Worm (Caenorhabditis elegans) whole organism, L4/young adult: ENCODE data around the gene pfk-1.1.

Experiments used
- W03F9.2 ChIP-seq: fragments of 150-350 bp; optimal IDR thresholded peaks from 2 replicates; lab custom pipeline; 2014; ENCODE audit warnings: missing biosample characterization, missing genetic modification characterization
- dao-5 ChIP-seq: sonication (generic microtip); optimal IDR thresholded peaks from 2 replicates; lab custom pipeline; 2016; ENCODE audit warnings: missing genotype, missing genetic modification characterization, moderate library complexity, missing compliant biosample characterization
- him-1 ChIP-seq: sonication (generic microtip); optimal IDR thresholded peaks from 2 replicates; lab custom pipeline; 2016; ENCODE audit warnings: missing genotype, missing genetic modification reagents, missing genetic modification characterization, missing compliant biosample characterization

pfk-1.1 gene

DNA sequence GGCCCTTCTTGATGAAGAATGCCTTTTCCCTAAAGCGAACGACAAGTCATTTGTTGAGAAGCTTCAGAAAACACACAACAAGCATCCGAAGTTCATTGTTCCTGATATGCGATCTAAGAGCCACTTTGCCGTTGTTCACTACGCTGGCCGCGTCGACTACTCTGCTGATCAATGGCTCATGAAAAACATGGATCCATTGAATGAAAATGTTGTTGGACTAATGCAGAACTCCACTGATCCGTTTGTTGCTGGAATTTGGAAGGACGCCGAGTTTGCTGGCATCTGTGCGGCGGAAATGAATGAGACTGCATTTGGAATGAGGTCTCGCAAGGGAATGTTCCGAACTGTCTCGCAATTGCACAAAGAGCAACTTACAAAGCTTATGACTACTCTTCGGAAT is 28.0 kb upstream of the pfk-1.1 start:
- TF ChIP-seq dao-5 (tag; lab: Kevin White, UChicago) (no peak), him-1 (tag; lab: Kevin White, UChicago) (no peak), W03F9.2 (tag; lab: Kevin White, UChicago) (no peak)

DNA sequence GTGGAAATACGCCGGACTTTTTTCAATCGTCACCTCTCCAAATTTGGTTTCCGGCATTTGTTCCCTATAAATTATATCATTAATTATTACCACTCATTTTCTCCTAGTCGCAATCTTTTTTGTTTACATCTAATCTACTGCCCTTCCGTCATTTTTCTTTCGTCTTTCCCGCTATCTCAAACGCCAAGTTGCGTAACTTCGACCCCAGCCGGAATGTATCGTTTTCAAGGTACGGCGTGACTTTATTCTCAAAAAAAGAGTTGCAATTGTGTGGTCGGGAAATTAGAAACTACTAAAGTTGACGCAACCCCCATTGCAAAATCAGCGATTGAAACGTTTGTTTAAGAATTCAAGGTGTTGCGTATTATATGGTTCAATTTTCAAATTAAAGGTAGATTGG is 21.2 kb upstream of the pfk-1.1 start:
- TF ChIP-seq W03F9.2 (tag; lab: Kevin White, UChicago) (no peak), dao-5 (tag; lab: Kevin White, UChicago) (no peak)

DNA sequence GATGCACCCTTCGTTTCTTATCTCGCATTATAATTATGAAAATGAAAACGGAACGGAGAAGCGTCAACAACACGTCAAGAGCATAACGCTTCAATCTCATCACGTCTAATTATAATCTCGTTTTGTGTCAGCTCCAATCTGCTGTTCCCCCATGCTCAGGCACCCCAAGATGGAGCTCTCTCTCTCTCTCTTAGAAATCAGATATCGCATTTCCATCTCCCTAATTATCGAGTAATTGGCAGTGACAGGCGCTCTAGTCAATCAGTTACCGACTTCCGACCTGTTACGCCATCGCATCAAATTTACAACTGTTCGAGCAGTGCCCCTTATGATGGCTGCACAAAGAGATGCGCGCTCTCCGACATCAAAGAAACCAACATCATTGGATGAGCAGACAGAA is 20.2 kb upstream of the pfk-1.1 start:
- no peak for TF ChIP-seq W03F9.2 (tag; lab: Kevin White, UChicago)
- TF ChIP-seq him-1 (tag; lab: Kevin White, UChicago) = no peak
- no peak for TF ChIP-seq dao-5 (tag; lab: Kevin White, UChicago)

DNA sequence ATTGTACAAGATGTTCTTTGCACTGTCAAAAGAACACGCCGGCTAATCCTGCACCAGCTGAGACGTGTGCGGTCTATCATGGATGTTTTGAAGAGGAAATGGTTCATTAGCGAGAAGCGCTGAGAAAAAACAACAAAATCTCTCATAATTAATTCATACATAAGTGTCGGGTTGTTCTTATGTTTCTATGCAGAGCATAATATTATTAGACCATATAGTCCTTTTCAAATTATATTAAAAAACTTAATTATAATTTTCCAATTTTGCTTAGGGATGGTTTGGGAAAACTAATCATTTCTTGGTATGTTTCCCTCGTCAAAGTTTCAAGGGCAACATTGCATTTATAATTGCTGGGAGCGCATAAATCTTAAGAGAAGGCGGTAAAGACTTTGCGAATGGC is 18.9 kb upstream of the pfk-1.1 start:
- TF ChIP-seq W03F9.2 (tag; lab: Kevin White, UChicago) = no peak
- no peak for TF ChIP-seq dao-5 (tag; lab: Kevin White, UChicago)
- TF ChIP-seq him-1 (tag; lab: Kevin White, UChicago) = no peak

DNA sequence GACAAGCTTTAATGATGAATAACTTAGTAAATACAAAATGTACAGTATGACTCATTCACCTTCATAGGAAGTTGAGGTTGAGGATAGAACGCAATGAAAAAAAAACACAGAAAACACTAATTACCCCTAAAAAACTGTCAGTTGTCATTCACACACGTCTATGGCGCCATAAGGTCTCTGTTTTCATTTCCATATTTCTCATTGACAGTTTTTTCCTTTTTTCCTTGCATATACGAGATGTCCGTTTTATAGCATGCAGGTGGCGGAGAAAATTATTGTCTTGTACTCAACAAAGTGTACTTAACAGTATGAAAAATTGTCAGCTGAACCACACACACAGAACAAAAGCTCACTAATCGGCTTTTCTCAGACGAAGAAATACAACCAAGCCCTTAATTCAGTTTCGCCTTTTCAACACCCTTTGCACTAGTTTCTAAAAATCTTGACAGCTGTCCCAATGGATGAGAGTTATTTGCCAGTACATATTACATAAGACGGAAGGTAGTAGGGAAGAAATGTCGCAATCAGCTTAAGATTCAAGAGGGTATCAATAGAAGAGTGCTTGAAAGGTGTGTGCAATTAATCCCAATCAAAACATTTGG is 18.0 kb upstream of the pfk-1.1 start:
- TF ChIP-seq W03F9.2 (tag; lab: Kevin White, UChicago) (no peak), dao-5 (tag; lab: Kevin White, UChicago) (no peak), him-1 (tag; lab: Kevin White, UChicago) (no peak)

DNA sequence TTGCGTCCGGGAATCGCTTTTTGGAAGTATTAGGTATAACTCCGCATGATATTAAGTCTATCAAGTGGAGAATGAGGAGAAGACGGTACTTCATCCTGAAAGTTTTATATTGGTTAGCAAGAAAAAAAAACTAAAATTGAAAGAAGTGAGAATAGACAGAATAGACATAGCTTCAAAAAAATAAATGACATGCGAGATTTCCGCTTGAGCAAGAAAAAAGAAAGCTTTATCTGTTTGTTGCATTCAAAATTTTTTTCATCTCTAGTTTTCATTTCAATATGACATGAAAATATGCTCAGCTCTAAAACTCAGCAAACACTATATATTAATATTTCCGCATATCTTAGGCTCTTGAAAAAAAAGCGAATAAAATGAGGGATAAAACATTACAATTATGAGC is 16.8 kb upstream of the pfk-1.1 start, which contains the start of gene hst-3.2:
Gene hst-3.2 (minus strand): TSS at position 101 of the 400 bp plus-strand sequence.
- TF ChIP-seq dao-5 (tag; lab: Kevin White, UChicago) (no peak), him-1 (tag; lab: Kevin White, UChicago) (no peak), W03F9.2 (tag; lab: Kevin White, UChicago) (no peak)

DNA sequence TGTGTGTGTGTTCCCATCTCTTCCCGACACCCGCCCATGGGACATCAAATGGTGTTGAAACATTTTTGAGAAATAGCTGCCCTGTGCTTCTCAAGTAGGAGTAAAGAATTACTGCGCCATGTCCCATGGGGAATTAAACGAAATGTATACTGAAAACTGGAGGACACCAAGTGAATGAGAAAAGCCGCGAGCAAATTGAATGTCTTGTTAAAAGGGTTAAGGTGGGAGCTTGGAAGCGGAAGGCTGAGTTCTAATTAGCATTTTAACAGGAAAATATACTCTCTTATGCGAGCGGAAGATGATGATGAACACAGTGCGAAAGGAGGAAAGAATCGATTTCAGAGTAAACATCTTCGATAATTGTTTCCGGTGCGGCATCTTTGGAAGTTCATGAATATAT is 16.2 kb upstream of the pfk-1.1 start:
- TF ChIP-seq dao-5 (tag; lab: Kevin White, UChicago) (no peak), him-1 (tag; lab: Kevin White, UChicago) (no peak), W03F9.2 (tag; lab: Kevin White, UChicago) (no peak)

DNA sequence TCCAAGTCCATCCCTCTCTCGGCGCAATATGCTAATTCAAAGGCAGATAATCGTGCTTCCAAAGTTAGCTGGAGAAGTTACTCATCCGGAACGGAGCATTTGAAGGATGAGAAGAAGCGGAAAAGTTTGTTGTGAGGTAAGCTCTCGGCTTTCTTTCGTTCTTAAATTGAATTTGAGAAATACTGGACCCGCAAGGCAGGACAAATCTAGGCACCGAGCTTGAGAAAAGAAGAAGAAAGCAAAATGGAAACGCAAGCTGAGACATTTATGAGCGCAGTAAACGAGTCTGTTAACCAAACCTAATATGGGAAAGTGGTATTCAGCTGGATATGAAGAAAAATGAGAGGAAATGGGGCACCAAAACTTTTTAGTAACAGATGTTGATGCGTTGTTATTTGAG is 14.7 kb upstream of the pfk-1.1 start:
- TF ChIP-seq him-1 (tag; lab: Kevin White, UChicago) = no peak

DNA sequence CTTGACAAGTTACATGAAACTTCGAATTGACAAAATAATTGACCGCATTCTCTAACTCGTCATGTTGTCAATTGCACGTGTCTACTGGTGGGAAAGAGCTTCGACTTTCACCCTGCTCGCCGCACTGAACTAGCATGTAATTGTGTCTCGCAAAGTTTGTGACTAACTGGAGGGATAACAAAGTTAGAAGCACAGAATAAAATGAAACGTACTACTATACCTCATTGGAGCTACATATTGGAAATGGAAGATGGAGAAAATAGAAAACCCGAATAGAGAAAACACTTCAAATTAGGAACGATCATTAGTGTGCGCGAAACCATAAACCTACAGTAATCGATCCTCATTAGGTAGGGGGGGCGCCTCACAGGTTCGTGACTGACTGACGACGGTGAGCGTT is 13.1 kb upstream of the pfk-1.1 start:
- TF ChIP-seq him-1 (tag; lab: Kevin White, UChicago) = no peak
- no peak for TF ChIP-seq W03F9.2 (tag; lab: Kevin White, UChicago)
- no peak for TF ChIP-seq dao-5 (tag; lab: Kevin White, UChicago)

DNA sequence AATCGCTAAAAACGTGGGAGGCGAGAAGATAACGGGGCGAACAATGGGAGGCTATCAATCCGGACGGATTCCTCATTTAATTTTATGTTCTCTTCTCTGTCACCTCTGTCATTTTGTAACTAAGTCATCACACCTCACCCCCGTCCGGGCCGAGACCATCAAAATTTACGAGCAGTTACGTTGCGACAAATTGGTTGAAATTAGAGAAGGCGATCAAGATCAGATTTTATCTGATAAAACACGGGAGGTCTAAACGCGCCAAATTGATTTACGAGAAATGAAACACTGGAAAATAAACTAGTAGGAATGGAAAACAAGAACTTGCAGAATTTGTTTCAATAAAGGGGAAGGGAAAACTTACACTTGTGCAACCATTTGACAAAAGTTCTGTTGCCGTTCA is 12.6 kb upstream of the pfk-1.1 start:
- TF ChIP-seq W03F9.2 (tag; lab: Kevin White, UChicago) (no peak), him-1 (tag; lab: Kevin White, UChicago) (no peak), dao-5 (tag; lab: Kevin White, UChicago) (no peak)

DNA sequence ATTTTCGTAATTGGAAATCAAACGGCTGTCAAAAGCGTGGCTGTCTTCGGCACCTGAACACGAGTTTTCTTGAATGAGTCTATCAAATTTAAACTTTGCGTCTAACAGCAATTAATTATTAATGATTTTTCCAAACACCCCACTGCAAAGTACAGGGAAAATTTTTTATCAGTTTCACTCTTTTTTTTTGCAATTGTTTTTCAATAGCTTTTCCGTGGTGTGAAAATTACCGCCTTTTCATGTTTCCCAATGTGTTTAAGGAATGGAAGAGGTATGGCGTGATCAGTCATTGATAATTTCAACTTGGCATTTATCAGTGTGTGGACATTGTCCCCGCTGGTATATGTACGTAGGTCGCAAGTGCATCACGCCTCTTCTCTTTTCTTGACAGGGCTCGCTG is 8.8 kb upstream of the pfk-1.1 start:
- no peak for TF ChIP-seq dao-5 (tag; lab: Kevin White, UChicago)
- TF ChIP-seq him-1 (tag; lab: Kevin White, UChicago) = no peak
- no peak for TF ChIP-seq W03F9.2 (tag; lab: Kevin White, UChicago)

DNA sequence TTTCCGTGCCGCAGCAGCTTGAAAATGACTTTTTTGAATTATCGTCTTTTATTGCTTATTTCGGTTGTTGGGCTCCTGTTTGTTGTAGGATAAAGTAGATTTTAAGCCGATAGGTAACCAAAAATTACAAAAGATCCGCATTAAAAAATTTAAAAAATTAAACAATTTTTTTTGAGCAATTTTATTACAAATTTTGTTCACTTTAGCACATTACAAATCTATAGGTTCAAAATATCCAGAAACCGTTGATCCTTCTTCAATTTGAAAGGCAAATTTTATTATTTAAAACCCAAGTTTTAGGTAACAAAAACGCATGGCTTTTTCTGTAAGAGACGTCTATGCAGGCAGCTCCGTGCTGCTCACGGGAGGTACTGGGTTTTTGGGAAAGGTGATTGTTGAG is 7.6 kb upstream of the pfk-1.1 start, which contains the start of gene fard-1:
Gene fard-1 (plus strand): TSS at position 301 of the 400 bp plus-strand sequence.
- no peak for TF ChIP-seq dao-5 (tag; lab: Kevin White, UChicago)
- TF ChIP-seq W03F9.2 (tag; lab: Kevin White, UChicago) = no peak
- no peak for TF ChIP-seq him-1 (tag; lab: Kevin White, UChicago)

DNA sequence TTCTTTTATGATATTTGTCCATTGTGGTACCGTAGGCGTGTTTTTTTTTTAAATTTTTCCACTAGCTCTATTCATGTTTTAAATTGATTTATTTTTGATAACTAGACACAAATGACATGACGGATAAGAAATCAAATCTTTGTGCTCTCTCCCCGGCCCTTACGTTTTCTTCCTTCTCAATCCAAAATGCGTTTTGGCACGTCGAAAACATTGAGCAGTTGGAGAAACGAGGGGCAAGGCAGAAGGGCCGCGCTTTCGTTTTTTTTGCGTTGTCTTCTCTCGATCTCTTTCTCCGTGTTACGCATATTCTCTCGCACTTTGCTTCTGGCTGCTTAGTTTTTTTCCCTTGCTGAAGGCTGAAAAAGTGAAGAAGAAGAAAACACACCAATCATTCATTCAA is 1.6 kb upstream of the pfk-1.1 start:
- no peak for TF ChIP-seq dao-5 (tag; lab: Kevin White, UChicago)
- no peak for TF ChIP-seq W03F9.2 (tag; lab: Kevin White, UChicago)
- no peak for TF ChIP-seq him-1 (tag; lab: Kevin White, UChicago)

DNA sequence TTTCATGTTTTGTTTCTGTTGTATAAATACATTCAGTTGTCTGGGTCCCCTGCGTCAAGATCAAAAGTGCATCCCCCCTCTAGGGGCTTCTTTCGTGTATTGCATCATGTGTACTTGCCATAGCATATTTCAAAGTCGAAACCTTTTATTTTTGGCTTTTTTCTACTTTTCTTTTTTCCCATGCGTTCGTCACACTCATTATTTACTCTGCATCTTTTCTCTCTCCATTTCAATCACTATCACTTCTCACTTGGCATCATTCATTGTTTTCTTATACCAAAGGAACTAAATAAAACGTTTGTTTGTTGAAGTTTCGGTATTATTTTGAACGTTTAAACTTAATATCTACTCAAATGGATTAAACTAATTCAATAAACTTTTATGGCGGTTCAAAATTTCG is 1.1 kb upstream of the pfk-1.1 start:
- TF ChIP-seq W03F9.2 (tag; lab: Kevin White, UChicago) (no peak), dao-5 (tag; lab: Kevin White, UChicago) (no peak), him-1 (tag; lab: Kevin White, UChicago) (no peak)
